Worm (Caenorhabditis elegans) whole organism, young adult: ENCODE measurements around the gene F52H3.11.
"Not testable (repeated sequence)": the region's sequence is repeated elsewhere in the genome, so short reads cannot be mapped to it uniquely, and the experiment has no call there.

Source experiments
- C06A6.2 ChIP-seq: fragments of 200-800 bp; sonication (Bioruptor generic); conservative IDR thresholded peaks from 2 replicates; pipeline ENCODE4 v1.3.6; 2022; ENCODE audit warnings: missing genetic modification characterization, missing compliant biosample characterization
- C17E4.6 ChIP-seq: fragments of 200-800 bp; sonication (Bioruptor generic); IDR thresholded peaks from 2 replicates; pipeline ENCODE4 v1.3.6; 2022; ENCODE audit warnings: missing genetic modification reagents, missing genetic modification characterization, missing compliant biosample characterization
- D2030.7 ChIP-seq: fragments of 200-800 bp; sonication (Bioruptor generic); IDR thresholded peaks from 2 replicates; pipeline ENCODE4 v1.3.6; 2022; ENCODE audit warnings: missing genetic modification reagents, missing genetic modification characterization, missing compliant biosample characterization
- F33H1.4 ChIP-seq: fragments of 200-800 bp; sonication (Bioruptor generic); IDR thresholded peaks from 2 replicates; pipeline ENCODE4 v1.3.6; 2022; ENCODE audit warnings: missing genetic modification reagents, missing genetic modification characterization, missing compliant biosample characterization
- K11D2.4 ChIP-seq: fragments of 200-800 bp; sonication (Bioruptor generic); IDR thresholded peaks from 2 replicates; pipeline ENCODE4 v1.3.6; 2022; ENCODE audit warnings: missing genetic modification reagents, missing genetic modification characterization, missing compliant biosample characterization
- Y56A3A.18 ChIP-seq: fragments of 200-800 bp; sonication (Bioruptor generic); IDR thresholded peaks from 2 replicates; pipeline ENCODE4 v1.3.6; 2022; ENCODE audit warnings: missing genetic modification reagents, missing genetic modification characterization, missing compliant biosample characterization
- Y67H2A.10 ChIP-seq: fragments of 200-800 bp; sonication (Bioruptor generic); conservative IDR thresholded peaks from 2 replicates; pipeline ENCODE4 v1.3.6; 2022; ENCODE audit warnings: missing genetic modification reagents, missing genetic modification characterization, missing compliant biosample characterization
- Y79H2A.3 ChIP-seq: fragments of 200-800 bp; sonication (Bioruptor generic); conservative IDR thresholded peaks from 2 replicates; pipeline ENCODE4 v1.3.6; 2022; ENCODE audit warnings: missing genetic modification reagents, missing genetic modification characterization, missing compliant biosample characterization
- Y95B8A.8 ChIP-seq: fragments of 200-800 bp; sonication (Bioruptor generic); IDR thresholded peaks from 2 replicates; pipeline ENCODE4 v1.3.6; 2022; ENCODE audit warnings: missing genetic modification reagents, missing genetic modification characterization, missing compliant biosample characterization
- athp-1 ChIP-seq: sonication (generic microtip); optimal IDR thresholded peaks from 2 replicates; lab custom pipeline; 2017; ENCODE audit warnings: mild to moderate bottlenecking, missing genetic modification characterization, missing compliant biosample characterization
- attf-3 ChIP-seq: fragments of 200-800 bp; sonication (Bioruptor generic); conservative IDR thresholded peaks from 2 replicates; pipeline ENCODE4 v1.3.6; 2022; ENCODE audit warnings: missing genetic modification reagents, missing genetic modification characterization, missing compliant biosample characterization
- bed-2 ChIP-seq: fragments of 200-800 bp; sonication (Bioruptor generic); IDR thresholded peaks from 2 replicates; pipeline ENCODE4 v1.3.6; 2022; ENCODE audit warnings: missing genetic modification reagents, missing genetic modification characterization, missing compliant biosample characterization
- cebp-1 ChIP-seq, 2 experiments: fragments of 200-800 bp in 1 of 2; sonication (Bioruptor generic) in 1 of 2; sonication (generic microtip) in 1 of 2; IDR thresholded peaks in 1 of 2; optimal IDR thresholded peaks in 1 of 2; 2 replicates each; pipeline versions ENCODE4 v1.3.6 to Lab custom; 2017 to 2022; ENCODE audit warnings: missing compliant biosample characterization in 2 of 2, missing genetic modification characterization in 2 of 2, mild to moderate bottlenecking in 1 of 2, missing genetic modification reagents in 1 of 2, moderate library complexity in 1 of 2
- ceh-100 ChIP-seq: fragments of 200-800 bp; sonication (Bioruptor generic); IDR thresholded peaks from 2 replicates; pipeline ENCODE4 v1.3.6; 2022; ENCODE audit warnings: missing genetic modification reagents, missing genetic modification characterization, missing compliant biosample characterization
- ceh-40 ChIP-seq: fragments of 200-800 bp; sonication (Bioruptor generic); IDR thresholded peaks from 2 replicates; pipeline ENCODE4 v1.3.6; 2022; ENCODE audit warnings: missing genetic modification characterization, missing compliant biosample characterization
- ceh-91 ChIP-seq: fragments of 200-800 bp; sonication (Bioruptor generic); IDR thresholded peaks from 2 replicates; pipeline ENCODE4 v1.3.6; 2022; ENCODE audit warnings: missing genetic modification reagents, missing genetic modification characterization, missing compliant biosample characterization
- dox-1 ChIP-seq: fragments of 200-800 bp; sonication (Bioruptor generic); IDR thresholded peaks from 2 replicates; pipeline ENCODE4 v1.3.6; 2022; ENCODE audit warnings: missing genetic modification reagents, missing genetic modification characterization, missing compliant biosample characterization
- egl-18 ChIP-seq: fragments of 200-800 bp; sonication (Bioruptor generic); IDR thresholded peaks from 2 replicates; pipeline ENCODE4 v1.3.6; 2022; ENCODE audit warnings: missing genetic modification reagents, missing genetic modification characterization, missing compliant biosample characterization
- egl-44 ChIP-seq: fragments of 200-800 bp; sonication (Bioruptor generic); IDR thresholded peaks from 2 replicates; pipeline ENCODE4 v1.3.6; 2022; ENCODE audit warnings: missing genetic modification reagents, missing genetic modification characterization, missing compliant biosample characterization
- egrh-3 ChIP-seq: fragments of 200-800 bp; sonication (Bioruptor generic); IDR thresholded peaks from 2 replicates; pipeline ENCODE4 v1.3.6; 2022; ENCODE audit warnings: missing genetic modification reagents, missing genetic modification characterization, missing compliant biosample characterization
- ekl-4 ChIP-seq: fragments of 200-800 bp; sonication (Bioruptor generic); IDR thresholded peaks from 2 replicates; pipeline ENCODE4 v1.3.6; 2022; ENCODE audit warnings: missing genetic modification reagents, missing genetic modification characterization, missing compliant biosample characterization
- hmg-1.2 ChIP-seq: fragments of 200-800 bp; sonication (Bioruptor generic); IDR thresholded peaks from 2 replicates; pipeline ENCODE4 v1.3.6; 2022; ENCODE audit warnings: missing genetic modification reagents, missing genetic modification characterization, missing compliant biosample characterization
- hmg-20 ChIP-seq: fragments of 200-800 bp; sonication (Bioruptor generic); IDR thresholded peaks from 2 replicates; pipeline ENCODE4 v1.3.6; 2022; ENCODE audit warnings: missing genetic modification reagents, missing genetic modification characterization, missing compliant biosample characterization
- let-607 ChIP-seq, 2 experiments: fragments of 200-800 bp in 1 of 2; sonication (Bioruptor generic) in 1 of 2; sonication (generic microtip) in 1 of 2; optimal IDR thresholded peaks; 2 replicates each; lab custom pipeline; 2016 to 2018; ENCODE audit warnings: mild to moderate bottlenecking in 2 of 2, missing compliant biosample characterization in 2 of 2, missing genetic modification characterization in 2 of 2, moderate library complexity in 2 of 2, missing genotype in 1 of 2
- lin-26 ChIP-seq: fragments of 200-800 bp; sonication (Bioruptor generic); IDR thresholded peaks from 2 replicates; pipeline ENCODE4 v1.3.6; 2022; ENCODE audit warnings: missing genetic modification reagents, missing genetic modification characterization, missing compliant biosample characterization
- lin-40 ChIP-seq: sonication (generic microtip); optimal IDR thresholded peaks from 2 replicates; lab custom pipeline; 2016; ENCODE audit warnings: missing genetic modification characterization, mild to moderate bottlenecking, missing compliant biosample characterization, missing genotype, missing genetic modification reagents
- lsl-1 ChIP-seq: fragments of 200-800 bp; sonication (Bioruptor generic); optimal IDR thresholded peaks from 2 replicates; lab custom pipeline; 2018; ENCODE audit warnings: mild to moderate bottlenecking, missing genetic modification characterization, moderate library complexity, missing compliant biosample characterization
- madf-6 ChIP-seq: fragments of 200-800 bp; sonication (Bioruptor generic); IDR thresholded peaks from 2 replicates; pipeline ENCODE4 v1.3.6; 2022; ENCODE audit warnings: missing genetic modification reagents, missing genetic modification characterization, missing compliant biosample characterization
- madf-8 ChIP-seq: fragments of 200-800 bp; sonication (Bioruptor generic); conservative IDR thresholded peaks from 2 replicates; pipeline ENCODE4 v1.3.6; 2022; ENCODE audit warnings: missing genetic modification reagents, missing genetic modification characterization, missing compliant biosample characterization
- mcd-1 ChIP-seq: fragments of 200-800 bp; sonication (Bioruptor generic); IDR thresholded peaks from 2 replicates; pipeline ENCODE4 v1.3.6; 2022; ENCODE audit warnings: missing genetic modification reagents, missing genetic modification characterization, missing compliant biosample characterization
- nfyb-1 ChIP-seq: fragments of 200-800 bp; sonication (Bioruptor generic); IDR thresholded peaks from 2 replicates; pipeline ENCODE4 v1.3.6; 2022; ENCODE audit warnings: missing genetic modification reagents, missing genetic modification characterization, missing compliant biosample characterization
- nhr-120 ChIP-seq: fragments of 200-800 bp; sonication (Bioruptor generic); IDR thresholded peaks from 2 replicates; pipeline ENCODE4 v1.3.6; 2022; ENCODE audit warnings: missing genetic modification characterization, missing compliant biosample characterization
- nhr-80 ChIP-seq: sonication (generic microtip); optimal IDR thresholded peaks from 2 replicates; lab custom pipeline; 2016; ENCODE audit warnings: missing genetic modification characterization, missing compliant biosample characterization
- pbrm-1 ChIP-seq: fragments of 200-800 bp; sonication (Bioruptor generic); IDR thresholded peaks from 2 replicates; pipeline ENCODE4 v1.3.6; 2022; ENCODE audit warnings: missing genetic modification reagents, missing genetic modification characterization, missing compliant biosample characterization
- rcor-1 ChIP-seq: fragments of 200-800 bp; sonication (Bioruptor generic); IDR thresholded peaks from 2 replicates; pipeline ENCODE4 v1.3.6; 2022; ENCODE audit warnings: missing genetic modification reagents, missing genetic modification characterization, missing compliant biosample characterization
- repo-1 ChIP-seq: sonication (generic microtip); optimal IDR thresholded peaks from 2 replicates; lab custom pipeline; 2017; ENCODE audit warnings: mild to moderate bottlenecking, missing genetic modification characterization, missing compliant biosample characterization
- rpc-1 ChIP-seq, 2 experiments: fragments of 150-350 bp in 1 of 2; sonication (generic microtip) in 1 of 2; optimal IDR thresholded peaks; 2 replicates each; lab custom pipeline; 2014 to 2018; ENCODE audit warnings: missing biosample characterization in 1 of 2, missing genetic modification characterization in 1 of 2, missing genetic modification reagents in 1 of 2, missing genotype in 1 of 2
- snpc-4 ChIP-seq, 5 experiments: fragments of 150-350 bp in 1 of 5; sonication (generic microtip) in 4 of 5; optimal IDR thresholded peaks; 2 replicates each; lab custom pipeline; 2014 to 2018; ENCODE audit warnings: missing genetic modification characterization in 5 of 5, missing biosample characterization in 3 of 5, antibody characterized with exemption in 2 of 5, mild to moderate bottlenecking in 2 of 5, missing compliant biosample characterization in 2 of 5, missing genotype in 2 of 5, moderate library complexity in 2 of 5, missing genetic modification reagents in 1 of 5
- ztf-25 ChIP-seq: fragments of 200-800 bp; sonication (Bioruptor generic); IDR thresholded peaks from 2 replicates; pipeline ENCODE4 v1.3.6; 2022; ENCODE audit warnings: missing genetic modification reagents, missing genetic modification characterization, missing compliant biosample characterization
- ztf-26 ChIP-seq: sonication (generic microtip); optimal IDR thresholded peaks from 2 replicates; lab custom pipeline; 2017; ENCODE audit warnings: missing genetic modification characterization, missing compliant biosample characterization
- ztf-28 ChIP-seq: fragments of 200-800 bp; sonication (Bioruptor generic); IDR thresholded peaks from 2 replicates; pipeline ENCODE4 v1.3.6; 2022; ENCODE audit warnings: missing genetic modification reagents, missing genetic modification characterization, missing compliant biosample characterization

F52H3.11 gene

DNA sequence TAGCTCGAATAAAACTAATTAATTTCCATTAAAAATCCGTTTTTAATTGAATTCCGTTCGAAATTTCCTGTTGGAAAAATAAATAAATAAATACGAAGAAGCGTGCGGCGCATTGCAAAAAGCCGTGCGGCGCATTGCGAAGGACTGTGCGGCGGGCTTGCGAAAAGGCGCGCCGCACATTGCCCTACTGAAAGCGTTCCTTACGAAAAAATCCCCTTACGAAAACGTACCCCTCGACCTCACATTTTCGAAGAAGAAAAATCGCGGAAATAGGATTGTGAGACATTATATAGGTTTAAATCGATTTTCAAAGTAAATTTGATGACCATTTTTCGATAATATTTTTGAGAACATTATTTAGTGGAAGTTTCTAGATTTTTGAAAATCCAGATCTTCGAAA lies 10.2 kb downstream of the F52H3.11 start:
- TF ChIP-seq Y56A3A.18 (GFP tag; lab: Robert Waterston, UW): 0 out of 2 replicates have a peak, but pooled peaks have one; percentile 61
- TF ChIP-seq Y67H2A.10: peak; percentile 65; the same call in 1 of the 2 replicates
- peak; percentile 59 for TF ChIP-seq hmg-1.2 (GFP tag; lab: Robert Waterston, UW)
- TF ChIP-seq ceh-100: peak; percentile 94
- TF ChIP-seq ztf-28 (GFP tag; lab: Robert Waterston, UW): peak; percentile 81; the same call in 1 of the 2 replicates
- peak; percentile 96 for TF ChIP-seq dox-1 (GFP tag; lab: Robert Waterston, UW)
- TF ChIP-seq bed-2 (GFP tag; lab: Robert Waterston, UW): 0 out of 2 replicates have a peak, but pooled peaks have one; percentile 46
- TF ChIP-seq D2030.7: peak; percentile 61
- peak; percentile 62; the same call in 1 of the 2 replicates for TF ChIP-seq K11D2.4
- peak; percentile 76 for TF ChIP-seq attf-3 (GFP tag; lab: Robert Waterston, UW)
- peak; percentile 37; the same call in 1 of the 2 replicates for TF ChIP-seq rcor-1 (GFP tag; lab: Robert Waterston, UW)
- peak; percentile 82 for TF ChIP-seq ekl-4
- 0 out of 2 replicates have a peak, but pooled peaks have one; percentile 28 for TF ChIP-seq egl-44 (GFP tag; lab: Robert Waterston, UW)
- peak; percentile 83 for TF ChIP-seq nfyb-1 (GFP tag; lab: Robert Waterston, UW)
- peak; percentile 92 for TF ChIP-seq mcd-1 (GFP tag; lab: Robert Waterston, UW)
- peak; percentile 99 for TF ChIP-seq C06A6.2 (GFP tag; lab: Robert Waterston, UW)
- peak; percentile 84 for TF ChIP-seq pbrm-1 (GFP tag; lab: Robert Waterston, UW)
- TF ChIP-seq cebp-1 (GFP tag; IDR thresholded peaks at IDR 0.05; lab: Robert Waterston, UW): peak; percentile 58; the same call in 1 of the 2 replicates
- TF ChIP-seq cebp-1, rpc-1 (tag; optimal IDR thresholded peaks at IDR 0.05; lab: Kevin White, UChicago): not testable (repeated sequence)
- peak; percentile 59 for TF ChIP-seq madf-6
- TF ChIP-seq F33H1.4 (GFP tag; lab: Robert Waterston, UW): peak; percentile 61
- TF ChIP-seq egrh-3: peak; percentile 67
- TF ChIP-seq lin-26 (GFP tag; lab: Robert Waterston, UW): peak; percentile 42; the same call in 1 of the 2 replicates
- peak; percentile 20 for TF ChIP-seq rpc-1 (optimal IDR thresholded peaks at IDR 0.05; lab: Kevin White, UChicago)
- TF ChIP-seq ztf-25 (GFP tag; lab: Robert Waterston, UW): peak; percentile 74; the same call in 1 of the 2 replicates
- 0 out of 2 replicates have a peak, but pooled peaks have one; percentile 56 for TF ChIP-seq C17E4.6 (GFP tag; lab: Robert Waterston, UW)
- peak; percentile 70 for TF ChIP-seq ceh-91
- TF ChIP-seq, all 124 proteins: peak for 26; not testable (repeated sequence) for 98

DNA sequence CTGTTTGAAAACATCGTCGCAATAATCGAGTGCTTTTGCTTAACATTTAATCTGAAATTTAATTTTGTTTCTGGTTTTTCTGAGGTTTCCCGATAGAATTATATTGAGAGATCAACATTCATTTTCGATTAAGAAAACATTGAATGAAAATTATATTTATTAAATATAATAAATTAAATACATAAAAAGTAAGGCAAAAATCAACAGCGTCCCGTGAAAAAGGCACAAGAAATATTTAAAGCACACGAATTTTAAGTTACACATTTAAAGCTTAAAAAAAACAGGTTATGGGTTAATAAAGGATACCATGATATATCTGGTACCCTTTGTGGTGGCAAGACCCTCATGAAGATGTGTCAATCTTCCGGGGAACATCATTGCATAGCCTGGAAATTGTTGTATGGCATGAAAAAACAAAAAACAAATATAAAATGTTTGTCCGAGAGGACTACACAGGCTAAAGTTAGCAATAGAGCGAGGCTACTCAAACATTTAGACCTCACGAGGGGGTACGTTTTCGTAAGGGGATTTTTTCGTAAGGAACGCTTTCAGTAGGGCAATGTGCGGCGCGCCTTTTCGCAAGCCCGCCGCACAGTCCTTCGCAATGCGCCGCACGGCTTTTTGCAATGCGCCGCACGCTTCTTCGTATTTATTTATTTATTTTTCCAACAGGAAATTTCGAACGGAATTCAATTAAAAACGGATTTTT lies 11.6 kb downstream of the F52H3.11 start, which contains the start of gene mtcu-2:
Gene mtcu-2, minus strand, starts transcription at position 51 of the 709 bp plus-strand sequence.
- TF ChIP-seq nfyb-1 (GFP tag; lab: Robert Waterston, UW) (peak; percentile 98), cebp-1 (GFP tag; IDR thresholded peaks at IDR 0.05; lab: Robert Waterston, UW) (peak; percentile 94), cebp-1 (tag; optimal IDR thresholded peaks at IDR 0.05; lab: Kevin White, UChicago) (peak; percentile 82), let-607 (tag; optimal IDR thresholded peaks at IDR 0.05; lab: Kevin White, UChicago) (peak; percentile 50 to 54), pbrm-1 (GFP tag; lab: Robert Waterston, UW) (peak; percentile 99), hmg-20 (GFP tag; lab: Robert Waterston, UW) (peak; percentile 93), ceh-91 (peak; percentile 98), lin-26 (GFP tag; lab: Robert Waterston, UW) (peak; percentile 91), Y79H2A.3 (GFP tag; lab: Robert Waterston, UW) (peak; percentile 99), Y67H2A.10 (peak; percentile 98), nhr-80 (tag; lab: Kevin White, UChicago) (peak; percentile 46), rcor-1 (GFP tag; lab: Robert Waterston, UW) (peak; percentile 98), ceh-40 (peak; percentile 73; the same call in 1 of the 2 replicates), lsl-1 (GFP tag; lab: Kevin White, UChicago) (peak; percentile 63), madf-8 (GFP tag; lab: Robert Waterston, UW) (peak; percentile 91), nhr-120 (GFP tag; lab: Robert Waterston, UW) (0 out of 2 replicates have a peak, but pooled peaks have one; percentile 57), lin-40 (tag; lab: Kevin White, UChicago) (peak; percentile 73), repo-1 (peak; percentile 7), Y56A3A.18 (GFP tag; lab: Robert Waterston, UW) (peak; percentile 96), Y95B8A.8 (GFP tag; lab: Robert Waterston, UW) (peak; percentile 99), madf-6 (peak; percentile 95), egl-18 (GFP tag; lab: Robert Waterston, UW) (peak; percentile 96), snpc-4 (tag; optimal IDR thresholded peaks at IDR 0.05; lab: Kevin White, UChicago) (peak in 3 of 4 experiments; percentile 28 to 58 (median 32)), D2030.7 (peak; percentile 99), athp-1 (tag; lab: Kevin White, UChicago) (peak; percentile 87), ztf-26 (peak; percentile 65)
- TF ChIP-seq snpc-4 (GFP tag; optimal IDR thresholded peaks at IDR 0.05; lab: Kevin White, UChicago): not testable (repeated sequence)
